Fruit fly (Drosophila melanogaster) whole organism, prepupa: ENCODE data around the gene CG3505.

Experiments used
- Blimp-1 ChIP-seq: fragments of 200-800 bp; sonication (Bioruptor generic); optimal IDR thresholded peaks from 3 replicates; lab custom pipeline; 2017; ENCODE audit warnings: missing biosample characterization, missing genetic modification characterization, mild to moderate bottlenecking, moderate library complexity, missing genetic modification reagents
- CG10631 ChIP-seq: fragments of 200-800 bp; sonication (Bioruptor generic); optimal IDR thresholded peaks from 2 replicates; lab custom pipeline; 2016; ENCODE audit warnings: missing biosample characterization, missing genetic modification characterization
- CG10669 ChIP-seq: fragments of 200-800 bp; sonication (Bioruptor generic); optimal IDR thresholded peaks from 3 replicates; lab custom pipeline; 2018; ENCODE audit warnings: missing biosample characterization, mild to moderate bottlenecking, missing genetic modification characterization, moderate library complexity
- CG11762 ChIP-seq: fragments of 200-800 bp; sonication (Bioruptor generic); optimal IDR thresholded peaks from 3 replicates; lab custom pipeline; 2016; ENCODE audit warnings: missing biosample characterization, missing genetic modification characterization; ENCODE audit not compliant: insufficient read depth
- CG11902 ChIP-seq: fragments of 200-800 bp; sonication (Bioruptor generic); optimal IDR thresholded peaks from 3 replicates; lab custom pipeline; 2016; ENCODE audit warnings: missing biosample characterization, missing genetic modification characterization
- CG1621 ChIP-seq: fragments of 200-800 bp; sonication (Bioruptor generic); optimal IDR thresholded peaks from 3 replicates; lab custom pipeline; 2018; ENCODE audit warnings: missing biosample characterization, mild to moderate bottlenecking, missing genetic modification characterization
- CG16779 ChIP-seq: fragments of 200-800 bp; sonication (Bioruptor generic); optimal IDR thresholded peaks from 3 replicates; lab custom pipeline; 2017; ENCODE audit warnings: missing biosample characterization, mild to moderate bottlenecking, missing genetic modification characterization
- CG3032 ChIP-seq: fragments of 200-800 bp; optimal IDR thresholded peaks from 2 replicates; lab custom pipeline; 2019; ENCODE audit warnings: missing biosample characterization, mild to moderate bottlenecking, missing genetic modification characterization, moderate library complexity
- CG32006 ChIP-seq: fragments of 200-800 bp; sonication (Bioruptor generic); optimal IDR thresholded peaks from 3 replicates; lab custom pipeline; 2017; ENCODE audit warnings: missing biosample characterization, mild to moderate bottlenecking, missing genetic modification characterization
- CG3919 ChIP-seq: fragments of 200-800 bp; sonication (Bioruptor generic); optimal IDR thresholded peaks from 3 replicates; lab custom pipeline; 2016; ENCODE audit warnings: missing biosample characterization, missing genetic modification characterization
- CG4318 ChIP-seq: fragments of 200-800 bp; sonication (Bioruptor generic); optimal IDR thresholded peaks from 3 replicates; lab custom pipeline; 2017; ENCODE audit warnings: missing biosample characterization, mild to moderate bottlenecking, missing genetic modification characterization
- CG6163 ChIP-seq: fragments of 200-800 bp; sonication (Bioruptor generic); IDR thresholded peaks from 3 replicates; pipeline ENCODE4 v1.3.6; 2022; ENCODE audit warnings: missing biosample characterization, missing genetic modification characterization
- CG6792 ChIP-seq: fragments of 200-800 bp; sonication (Bioruptor generic); optimal IDR thresholded peaks from 3 replicates; lab custom pipeline; 2016; ENCODE audit warnings: missing biosample characterization, missing genetic modification characterization
- CG6808 ChIP-seq: fragments of 200-800 bp; sonication (Bioruptor generic); optimal IDR thresholded peaks from 3 replicates; lab custom pipeline; 2017; ENCODE audit warnings: missing biosample characterization, missing genetic modification characterization, mild to moderate bottlenecking, moderate library complexity, missing genetic modification reagents
- CG6854 ChIP-seq: fragments of 200-800 bp; sonication (Bioruptor generic); optimal IDR thresholded peaks from 2 replicates; lab custom pipeline; 2017; ENCODE audit warnings: missing biosample characterization, mild to moderate bottlenecking, missing genetic modification characterization
- CG8119 ChIP-seq: fragments of 200-800 bp; sonication (Bioruptor generic); IDR thresholded peaks from 3 replicates; pipeline ENCODE4 v1.3.6; 2022; ENCODE audit warnings: missing biosample characterization, missing genetic modification characterization
- CG8632 ChIP-seq: fragments of 200-800 bp; sonication (Bioruptor generic); optimal IDR thresholded peaks from 3 replicates; lab custom pipeline; 2016; ENCODE audit warnings: missing biosample characterization, missing genetic modification characterization
- Eip78C ChIP-seq: fragments of 200-800 bp; sonication (Bioruptor generic); peaks from one replicate; lab custom pipeline; 2016; ENCODE audit warnings: missing biosample characterization, missing genetic modification characterization
- Eip93F ChIP-seq: fragments of 200-800 bp; sonication (Bioruptor generic); optimal IDR thresholded peaks from 2 replicates; lab custom pipeline; 2016; ENCODE audit warnings: missing biosample characterization, mild to moderate bottlenecking, missing genetic modification characterization
- Ets21C ChIP-seq: fragments of 200-800 bp; sonication (Bioruptor generic); optimal IDR thresholded peaks from 3 replicates; lab custom pipeline; 2016; ENCODE audit warnings: missing biosample characterization, missing genetic modification characterization
- Gug ChIP-seq: fragments of 200-800 bp; sonication (Bioruptor generic); IDR thresholded peaks from 2 replicates; pipeline ENCODE4 v1.3.6; 2022; ENCODE audit warnings: missing biosample characterization, missing genetic modification characterization
- Hr38 ChIP-seq: sonication (Bioruptor generic); optimal IDR thresholded peaks from 2 replicates; lab custom pipeline; 2016; ENCODE audit warnings: missing biosample characterization, missing genetic modification characterization
- Hr4 ChIP-seq: fragments of 200-800 bp; sonication (Bioruptor generic); optimal IDR thresholded peaks from 3 replicates; lab custom pipeline; 2016; ENCODE audit warnings: missing biosample characterization, missing genetic modification characterization
- Lpt ChIP-seq: fragments of 200-800 bp; sonication (Bioruptor generic); optimal IDR thresholded peaks from 3 replicates; lab custom pipeline; 2016; ENCODE audit warnings: missing biosample characterization, missing genetic modification characterization
- Smox ChIP-seq: fragments of 200-800 bp; sonication (Bioruptor generic); optimal IDR thresholded peaks from 3 replicates; lab custom pipeline; 2016; ENCODE audit warnings: missing biosample characterization, missing genetic modification characterization
- Sox14 ChIP-seq: fragments of 200-800 bp; sonication (Bioruptor generic); optimal IDR thresholded peaks from 3 replicates; lab custom pipeline; 2016; ENCODE audit warnings: missing biosample characterization, missing genetic modification characterization
- achi ChIP-seq: fragments of 200-800 bp; sonication (Bioruptor generic); optimal IDR thresholded peaks from 3 replicates; lab custom pipeline; 2016; ENCODE audit warnings: missing biosample characterization, missing genetic modification characterization
- acj6 ChIP-seq: fragments of 200-800 bp; sonication (Bioruptor generic); optimal IDR thresholded peaks from 3 replicates; lab custom pipeline; 2016; ENCODE audit warnings: missing biosample characterization, missing genetic modification characterization
- cyc ChIP-seq: fragments of 200-800 bp; sonication (Bioruptor generic); optimal IDR thresholded peaks from 3 replicates; lab custom pipeline; 2016; ENCODE audit warnings: missing biosample characterization, missing genetic modification characterization
- dac ChIP-seq: fragments of 200-800 bp; sonication (Bioruptor generic); optimal IDR thresholded peaks from 2 replicates; lab custom pipeline; 2017; ENCODE audit warnings: missing biosample characterization, mild to moderate bottlenecking, missing genetic modification characterization
- dsx ChIP-seq: fragments of 200-800 bp; optimal IDR thresholded peaks from 3 replicates; lab custom pipeline; 2019; ENCODE audit warnings: missing biosample characterization, mild to moderate bottlenecking, missing genetic modification characterization, moderate library complexity; ENCODE audit not compliant: poor library complexity, severe bottlenecking
- eg ChIP-seq: fragments of 200-800 bp; sonication (Bioruptor generic); IDR thresholded peaks from 3 replicates; pipeline ENCODE4 v1.3.6; 2022; ENCODE audit warnings: missing biosample characterization, missing genetic modification characterization
- esn ChIP-seq: fragments of 200-800 bp; sonication (Bioruptor generic); optimal IDR thresholded peaks from 2 replicates; lab custom pipeline; 2016; ENCODE audit warnings: missing biosample characterization, mild to moderate bottlenecking, missing genetic modification characterization, moderate library complexity
- fd59A ChIP-seq: fragments of 200-800 bp; sonication (Bioruptor generic); optimal IDR thresholded peaks from 2 replicates; lab custom pipeline; 2017; ENCODE audit warnings: missing biosample characterization, mild to moderate bottlenecking, missing genetic modification characterization, missing genetic modification reagents
- fkh ChIP-seq: fragments of 200-800 bp; sonication (Bioruptor generic); optimal IDR thresholded peaks from 3 replicates; lab custom pipeline; 2017; ENCODE audit warnings: missing biosample characterization, mild to moderate bottlenecking, missing genetic modification characterization, moderate library complexity
- lz ChIP-seq: fragments of 200-800 bp; sonication (Bioruptor generic); optimal IDR thresholded peaks from 3 replicates; lab custom pipeline; 2016; ENCODE audit warnings: missing biosample characterization, missing genetic modification characterization
- net ChIP-seq: fragments of 200-800 bp; sonication (Bioruptor generic); optimal IDR thresholded peaks from 3 replicates; lab custom pipeline; 2016; ENCODE audit warnings: missing biosample characterization, missing genetic modification characterization
- salr ChIP-seq, 2 experiments: fragments of 200-800 bp; sonication (Bioruptor generic); optimal IDR thresholded peaks; 3 replicates each; lab custom pipeline; 2016 to 2018; ENCODE audit warnings: missing biosample characterization in 2 of 2, missing genetic modification characterization in 2 of 2, mild to moderate bottlenecking in 1 of 2
- spab ChIP-seq: fragments of 200-800 bp; sonication (Bioruptor generic); optimal IDR thresholded peaks from 2 replicates; lab custom pipeline; 2017; ENCODE audit warnings: missing biosample characterization, mild to moderate bottlenecking, missing genetic modification characterization, missing genetic modification reagents
- ss ChIP-seq, 2 experiments: fragments of 200-800 bp; sonication (Bioruptor generic); optimal IDR thresholded peaks; 2 replicates in 1 of 2; 3 replicates in 1 of 2; lab custom pipeline; 2017 to 2018; ENCODE audit warnings: mild to moderate bottlenecking in 2 of 2, missing biosample characterization in 2 of 2, missing genetic modification characterization in 2 of 2, moderate library complexity in 1 of 2
- svp ChIP-seq: fragments of 200-800 bp; sonication (Bioruptor generic); peaks from one replicate; lab custom pipeline; 2016; ENCODE audit warnings: missing biosample characterization, missing genetic modification characterization
- vri ChIP-seq: fragments of 200-800 bp; sonication (Bioruptor generic); optimal IDR thresholded peaks from 3 replicates; lab custom pipeline; 2016; ENCODE audit warnings: missing biosample characterization, mild to moderate bottlenecking, missing genetic modification characterization

Gene CG3505

DNA sequence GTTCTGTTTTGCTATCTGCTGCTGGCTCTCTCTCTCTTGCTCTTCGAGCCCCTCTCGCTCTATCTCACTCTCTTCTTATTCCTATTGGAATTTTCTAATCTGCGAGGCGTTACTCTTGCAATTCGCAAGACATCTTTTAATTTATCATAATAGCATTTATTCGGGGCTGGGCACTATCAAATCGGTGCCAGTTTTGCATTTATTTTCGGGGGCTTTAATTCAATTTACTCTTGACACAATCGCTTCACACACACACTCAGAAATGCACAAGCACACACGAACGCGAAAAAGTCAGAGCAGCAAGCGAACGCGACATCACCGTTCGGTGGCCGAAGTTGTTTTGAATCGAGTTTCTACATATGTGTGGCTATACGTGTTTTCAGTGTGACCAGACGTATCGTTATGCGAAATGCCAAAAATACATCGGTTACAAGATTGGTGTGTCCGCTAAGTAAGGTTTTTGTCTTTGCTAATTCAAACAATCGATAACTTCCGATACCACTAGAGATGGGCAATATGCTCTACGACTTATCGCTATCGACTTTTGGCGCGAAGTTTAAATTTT is 39.8 kb downstream of the CG3505 start, which contains the start of gene Meltrin (continued):
- no peak for TF ChIP-seq Hr38 (GFP tag; lab: Kevin White, UChicago)
- no peak for TF ChIP-seq fd59A (GFP tag; lab: Kevin White, UChicago)
- no peak for TF ChIP-seq CG6163 (GFP tag; lab: Robert Waterston, UW)
- peak; percentile 87 for TF ChIP-seq Eip78C
- TF ChIP-seq CG1621 (tag; lab: Kevin White, UChicago): peak; percentile 34
- TF ChIP-seq CG16779 (tag; lab: Kevin White, UChicago): peak; percentile 34
- no peak for TF ChIP-seq CG10669 (GFP tag; lab: Kevin White, UChicago)
- TF ChIP-seq CG32006 (GFP tag; lab: Kevin White, UChicago): no peak
- TF ChIP-seq CG4318 (GFP tag; lab: Kevin White, UChicago): no peak
- TF ChIP-seq vri (GFP tag; lab: Kevin White, UChicago): peak; percentile 75
- TF ChIP-seq fkh (GFP tag; lab: Kevin White, UChicago): peak; percentile 74
- TF ChIP-seq CG6854 (GFP tag; lab: Kevin White, UChicago): peak; percentile 59
- peak; percentile 40 for TF ChIP-seq svp (GFP tag; lab: Kevin White, UChicago)
- TF ChIP-seq CG3919: peak; percentile 62
- TF ChIP-seq esn (GFP tag; lab: Kevin White, UChicago): peak; percentile 57
- TF ChIP-seq CG3032: peak; percentile 36
- peak; percentile 41 to 67 for TF ChIP-seq ss (GFP tag; optimal IDR thresholded peaks at IDR 0.05; lab: Kevin White, UChicago)
- TF ChIP-seq dac (GFP tag; lab: Kevin White, UChicago): no peak
- no peak for TF ChIP-seq Blimp-1 (GFP tag; lab: Kevin White, UChicago)
- peak; percentile 17 for TF ChIP-seq Lpt (GFP tag; lab: Kevin White, UChicago)
- no peak for TF ChIP-seq salr (GFP tag; optimal IDR thresholded peaks at IDR 0.05; lab: Kevin White, UChicago)
- TF ChIP-seq CG11902 (GFP tag; lab: Kevin White, UChicago): no peak
- no peak for TF ChIP-seq CG11762 (GFP tag; lab: Kevin White, UChicago)
- TF ChIP-seq Sox14 (GFP tag; lab: Kevin White, UChicago): peak; percentile 67
- peak; percentile 13 for TF ChIP-seq cyc (GFP tag; lab: Kevin White, UChicago)
- TF ChIP-seq acj6 (GFP tag; lab: Kevin White, UChicago): no peak
- no peak for TF ChIP-seq achi (GFP tag; lab: Kevin White, UChicago)
- TF ChIP-seq lz: peak; percentile 39
- no peak for TF ChIP-seq Eip93F (GFP tag; lab: Kevin White, UChicago)
- TF ChIP-seq CG8119 (GFP tag; lab: Robert Waterston, UW): no peak
- no peak for TF ChIP-seq Gug (GFP tag; lab: Robert Waterston, UW)
- TF ChIP-seq Smox (GFP tag; lab: Kevin White, UChicago): peak; percentile 23
- peak; percentile 42 for TF ChIP-seq CG6808 (GFP tag; lab: Kevin White, UChicago)
- TF ChIP-seq CG8632: no peak
- no peak for TF ChIP-seq CG10631 (GFP tag; lab: Kevin White, UChicago)

DNA sequence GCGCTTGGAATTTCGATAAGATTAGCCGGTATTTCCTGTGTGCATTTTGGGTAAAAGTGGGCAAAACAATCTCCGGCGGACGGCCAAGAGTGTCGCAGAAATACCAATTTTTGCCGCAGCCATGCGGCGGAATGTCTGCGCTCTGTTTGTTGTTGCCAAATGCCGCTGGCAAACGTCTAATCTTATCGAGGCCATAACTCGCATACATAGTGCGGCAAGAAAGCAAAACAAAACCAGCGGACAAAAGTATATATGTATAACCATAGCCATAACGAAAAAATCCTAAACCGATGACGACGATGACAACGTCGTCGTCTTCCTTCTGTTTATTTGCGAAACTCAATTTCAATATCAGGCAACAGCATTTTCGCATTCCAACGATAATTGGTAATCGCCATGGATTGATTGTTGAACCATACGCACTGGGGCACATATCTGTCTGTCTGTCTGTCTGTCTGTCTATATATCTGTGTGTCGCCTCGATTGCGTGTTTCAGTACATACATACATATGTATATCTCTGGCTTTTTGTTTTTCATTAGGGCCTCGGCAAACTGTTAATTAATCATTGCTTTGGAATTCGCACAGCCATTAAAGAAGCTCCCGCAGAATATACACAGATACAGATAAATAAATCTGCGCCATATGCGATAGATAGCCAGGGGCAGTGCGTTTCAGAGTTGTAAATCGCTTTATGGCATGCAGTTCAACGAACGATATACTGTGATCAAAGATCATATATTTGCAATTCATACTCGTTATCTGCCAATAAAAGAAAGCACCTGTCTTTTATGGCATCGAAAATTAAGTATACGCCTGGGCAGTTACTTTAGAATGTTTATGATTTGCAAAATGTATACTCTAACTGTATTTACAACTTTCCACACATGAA is 46.3 kb downstream of the CG3505 start:
- TF ChIP-seq fkh (GFP tag; lab: Kevin White, UChicago) (peak; percentile 23), salr (GFP tag; optimal IDR thresholded peaks at IDR 0.05; lab: Kevin White, UChicago) (no peak), Eip78C (peak; percentile 54), Eip93F (GFP tag; lab: Kevin White, UChicago) (no peak), CG11902 (GFP tag; lab: Kevin White, UChicago) (no peak), eg (GFP tag; lab: Robert Waterston, UW) (no peak), dac (GFP tag; lab: Kevin White, UChicago) (no peak), CG6792 (GFP tag; lab: Kevin White, UChicago) (no peak), svp (GFP tag; lab: Kevin White, UChicago) (peak; percentile 66), CG3919 (no peak), CG6808 (GFP tag; lab: Kevin White, UChicago) (no peak), spab (GFP tag; lab: Kevin White, UChicago) (no peak), vri (GFP tag; lab: Kevin White, UChicago) (peak; percentile 49), cyc (GFP tag; lab: Kevin White, UChicago) (no peak), CG10631 (GFP tag; lab: Kevin White, UChicago) (no peak), fd59A (GFP tag; lab: Kevin White, UChicago) (no peak), CG10669 (GFP tag; lab: Kevin White, UChicago) (no peak), CG32006 (GFP tag; lab: Kevin White, UChicago) (no peak), CG8119 (GFP tag; lab: Robert Waterston, UW) (no peak), net (GFP tag; lab: Kevin White, UChicago) (no peak), Ets21C (GFP tag; lab: Kevin White, UChicago) (no peak), dsx (GFP tag; lab: Kevin White, UChicago) (no peak), Hr4 (no peak)
- TF ChIP-seq, all 60 proteins: peak for 4
